Fruit fly (Drosophila melanogaster) whole organism, pupa: ENCODE results near the gene Spc25.
A peak's percentile ranks its signal among the peaks of the same experiment; 100 is the strongest.

Source experiments
- CG12605 ChIP-seq: fragments of 200-800 bp; sonication (Bioruptor generic); IDR thresholded peaks from 2 replicates; pipeline ENCODE4 v1.3.6; 2022; ENCODE audit warnings: missing biosample characterization, missing genetic modification characterization
- CG13204 ChIP-seq: fragments of 200-800 bp; sonication (Bioruptor generic); optimal IDR thresholded peaks from 2 replicates; lab custom pipeline; 2018; ENCODE audit warnings: missing biosample characterization, mild to moderate bottlenecking, missing genetic modification characterization, moderate library complexity
- CG14655 ChIP-seq: fragments of 200-800 bp; sonication (Bioruptor generic); optimal IDR thresholded peaks from 3 replicates; lab custom pipeline; 2017; ENCODE audit warnings: mild to moderate bottlenecking, missing biosample characterization, missing genetic modification reagents, missing genetic modification characterization
- CG15710 ChIP-seq: fragments of 200-800 bp; sonication (Bioruptor generic); optimal IDR thresholded peaks from 2 replicates; lab custom pipeline; 2018; ENCODE audit warnings: missing biosample characterization, mild to moderate bottlenecking, missing genetic modification characterization, moderate library complexity
- CG17806 ChIP-seq: fragments of 200-800 bp; sonication (Bioruptor generic); optimal IDR thresholded peaks from 2 replicates; lab custom pipeline; 2018; ENCODE audit warnings: missing biosample characterization, mild to moderate bottlenecking, missing genetic modification characterization, moderate library complexity
- CG32121 ChIP-seq: fragments of 200-800 bp; sonication (Bioruptor generic); IDR thresholded peaks from 2 replicates; pipeline ENCODE4 v1.3.6; 2022; ENCODE audit warnings: missing biosample characterization, missing genetic modification characterization
- CG34367 ChIP-seq: fragments of 200-800 bp; sonication (Bioruptor generic); optimal IDR thresholded peaks from 2 replicates; lab custom pipeline; 2018; ENCODE audit warnings: missing biosample characterization, mild to moderate bottlenecking, missing genetic modification characterization
- CG4496 ChIP-seq: fragments of 200-800 bp; sonication (Bioruptor generic); IDR thresholded peaks from 3 replicates; pipeline ENCODE4 v1.3.6; 2022; ENCODE audit warnings: missing biosample characterization, missing genetic modification characterization
- CG8159 ChIP-seq: fragments of 200-800 bp; sonication (Bioruptor generic); optimal IDR thresholded peaks from 3 replicates; lab custom pipeline; 2018; ENCODE audit warnings: missing biosample characterization, mild to moderate bottlenecking, missing genetic modification characterization, moderate library complexity
- CG8301 ChIP-seq: fragments of 200-800 bp; sonication (Bioruptor generic); optimal IDR thresholded peaks from 2 replicates; lab custom pipeline; 2018; ENCODE audit warnings: missing biosample characterization, mild to moderate bottlenecking, missing genetic modification characterization
- CG9948 ChIP-seq: fragments of 200-800 bp; sonication (Bioruptor generic); optimal IDR thresholded peaks from 2 replicates; lab custom pipeline; 2018; ENCODE audit warnings: missing biosample characterization, mild to moderate bottlenecking, missing genetic modification characterization, moderate library complexity
- D1 ChIP-seq: fragments of 200-800 bp; sonication (Bioruptor generic); optimal IDR thresholded peaks from 2 replicates; lab custom pipeline; 2018; ENCODE audit warnings: missing biosample characterization, mild to moderate bottlenecking, missing genetic modification characterization, moderate library complexity
- EcR ChIP-seq: fragments of 200-800 bp; sonication (Bioruptor generic); optimal IDR thresholded peaks from 3 replicates; lab custom pipeline; 2019; ENCODE audit warnings: missing biosample characterization, missing genetic modification characterization, mild to moderate bottlenecking, moderate library complexity, missing genetic modification reagents
- Ets98B ChIP-seq: fragments of 200-800 bp; sonication (Bioruptor generic); IDR thresholded peaks from 2 replicates; pipeline ENCODE4 v1.3.6; 2022; ENCODE audit warnings: missing biosample characterization, missing genetic modification characterization
- Pif1A ChIP-seq: fragments of 200-800 bp; sonication (Bioruptor generic); optimal IDR thresholded peaks from 3 replicates; lab custom pipeline; 2016; ENCODE audit warnings: missing biosample characterization, missing genetic modification characterization
- Pif1B ChIP-seq: fragments of 200-800 bp; sonication (Bioruptor generic); optimal IDR thresholded peaks from 3 replicates; lab custom pipeline; 2016; ENCODE audit warnings: missing biosample characterization, missing genetic modification characterization
- Snoo ChIP-seq: fragments of 200-800 bp; sonication (Bioruptor generic); optimal IDR thresholded peaks from 3 replicates; lab custom pipeline; 2017; ENCODE audit warnings: missing biosample characterization, mild to moderate bottlenecking, missing genetic modification characterization, inconsistent platforms
- fd96Ca ChIP-seq: fragments of 200-800 bp; sonication (Bioruptor generic); IDR thresholded peaks from 3 replicates; pipeline ENCODE4 v1.3.6; 2022; ENCODE audit warnings: missing biosample characterization, missing genetic modification characterization
- gl ChIP-seq: fragments of 200-800 bp; sonication (Bioruptor generic); optimal IDR thresholded peaks from 2 replicates; lab custom pipeline; 2018; ENCODE audit warnings: missing biosample characterization, mild to moderate bottlenecking, missing genetic modification characterization
- rn ChIP-seq: fragments of 200-800 bp; sonication (Bioruptor generic); IDR thresholded peaks from 2 replicates; pipeline ENCODE4 v1.3.6; 2022; ENCODE audit warnings: missing biosample characterization, missing genetic modification characterization

Gene Spc25

dm6 chr3R:12967612-12968011, 6.1 kb downstream of the Spc25 start, which contains the start of the genes CG14384 and grsm:
CG14384 (minus strand) TSS chr3R:12967712.
grsm (minus strand) TSS chr3R:12967712.
- TF ChIP-seq CG8159 (tag; lab: Kevin White, UChicago), result no peak
- no peak for TF ChIP-seq CG17806 (tag; lab: Kevin White, UChicago)
- no peak for TF ChIP-seq Pif1B (GFP tag; lab: Kevin White, UChicago)
- TF ChIP-seq gl (tag; lab: Kevin White, UChicago), result no peak
- TF ChIP-seq Ets98B (GFP tag; lab: Robert Waterston, UW), result no peak
- TF ChIP-seq EcR (GFP tag; lab: Kevin White, UChicago), result no peak
- TF ChIP-seq CG13204, result no peak
- TF ChIP-seq CG15710, result no peak
- TF ChIP-seq Snoo, result no peak
- TF ChIP-seq CG4496 (GFP tag; lab: Robert Waterston, UW), result no peak
- no peak for TF ChIP-seq CG8301
- no peak for TF ChIP-seq CG14655 (GFP tag; lab: Kevin White, UChicago)
- TF ChIP-seq CG34367 (tag; lab: Kevin White, UChicago), result no peak
- no peak for TF ChIP-seq D1 (tag; lab: Kevin White, UChicago)
- no peak for TF ChIP-seq CG32121 (GFP tag; lab: Robert Waterston, UW)

dm6 chr3R:12972106-12972505, 10.6 kb downstream of the Spc25 start:
- TF ChIP-seq EcR (GFP tag; lab: Kevin White, UChicago) (no peak), CG4496 (GFP tag; lab: Robert Waterston, UW) (no peak), CG13204 (no peak), rn (GFP tag; lab: Robert Waterston, UW) (no peak), CG9948 (no peak), CG15710 (no peak), gl (tag; lab: Kevin White, UChicago) (no peak), CG17806 (tag; lab: Kevin White, UChicago) (no peak), fd96Ca (GFP tag; lab: Robert Waterston, UW) (no peak)
- TF ChIP-seq, all 21 proteins: peak for 0

dm6 chr3R:12974447-12974846, 12.9 kb downstream of the Spc25 start:
- no peak for TF ChIP-seq Ets98B (GFP tag; lab: Robert Waterston, UW)
- peak; percentile 63 for TF ChIP-seq Pif1B (GFP tag; lab: Kevin White, UChicago)
- peak; percentile 22 for TF ChIP-seq Pif1A (GFP tag; lab: Kevin White, UChicago)
- peak; percentile 43 for TF ChIP-seq CG9948
- TF ChIP-seq CG4496 (GFP tag; lab: Robert Waterston, UW), result 0 out of 3 replicates have a peak, but pooled peaks have one; percentile 23
- TF ChIP-seq gl (tag; lab: Kevin White, UChicago), result no peak
- peak; percentile 53 for TF ChIP-seq CG14655 (GFP tag; lab: Kevin White, UChicago)
- TF ChIP-seq CG12605 (GFP tag; lab: Robert Waterston, UW), result no peak
- no peak for TF ChIP-seq CG15710
- TF ChIP-seq, all 21 proteins: peak for 5

dm6 chr3R:12975223-12975622, 13.7 kb downstream of the Spc25 start:
- no peak for TF ChIP-seq Pif1A (GFP tag; lab: Kevin White, UChicago)
- no peak for TF ChIP-seq CG14655 (GFP tag; lab: Kevin White, UChicago)
- no peak for TF ChIP-seq fd96Ca (GFP tag; lab: Robert Waterston, UW)
- TF ChIP-seq CG13204, result no peak
- TF ChIP-seq CG8301, result no peak
- TF ChIP-seq Ets98B (GFP tag; lab: Robert Waterston, UW), result no peak

- TF ChIP-seq CG9948, result no peak
- no peak for TF ChIP-seq CG12605 (GFP tag; lab: Robert Waterston, UW)
- no peak for TF ChIP-seq fd96Ca (GFP tag; lab: Robert Waterston, UW)
- no peak for TF ChIP-seq D1 (tag; lab: Kevin White, UChicago)
- TF ChIP-seq Pif1A (GFP tag; lab: Kevin White, UChicago), result no peak
- no peak for TF ChIP-seq EcR (GFP tag; lab: Kevin White, UChicago)
- no peak for TF ChIP-seq CG34367 (tag; lab: Kevin White, UChicago)
- no peak for TF ChIP-seq rn (GFP tag; lab: Robert Waterston, UW)
- TF ChIP-seq CG4496 (GFP tag; lab: Robert Waterston, UW), result no peak
These were observed 16.0 kb downstream of the Spc25 start, which contains the start of the genes CG7381 and CG7091 for dm6 chr3R:12977371-12978050. CG7381 (minus strand) TSS chr3R:12977471. CG7091 (plus strand) TSS chr3R:12978000.

- TF ChIP-seq CG4496 (GFP tag; lab: Robert Waterston, UW) (0 out of 3 replicates have a peak, but pooled peaks have one; percentile 28), CG13204 (no peak), CG14655 (GFP tag; lab: Kevin White, UChicago) (no peak), CG15710 (no peak)
These were observed 19.2 kb downstream of the Spc25 start, which contains the start of gene Paip2 for dm6 chr3R:12980628-12981219. Paip2 (plus strand) TSS chr3R:12980792.
